Worm (Caenorhabditis elegans): ENCODE results near the gene knl-1.

DNA sequence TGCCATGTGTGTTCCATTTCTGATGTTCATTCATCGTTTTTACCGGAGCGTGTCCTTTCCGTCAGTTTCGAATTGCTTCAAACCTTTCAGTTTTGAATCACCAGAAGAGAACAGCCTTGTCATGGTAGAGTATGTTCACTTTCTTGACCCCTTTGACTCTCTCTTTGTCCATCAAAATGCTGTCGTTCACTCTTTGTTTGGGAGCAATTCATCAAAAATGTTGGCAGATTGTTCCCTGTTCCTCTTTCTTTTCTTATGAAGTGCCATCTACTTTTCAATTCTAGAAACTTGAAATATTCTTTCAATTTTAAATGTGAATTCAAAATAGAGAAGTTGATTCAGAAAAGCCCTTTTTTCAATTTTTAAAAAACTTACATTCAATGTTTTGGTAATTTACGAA, 30.9 kb downstream of the knl-1 start:
- TF ChIP-seq alr-1 (tag; optimal IDR thresholded peaks at IDR 0.05) (no peak), nhr-10 (tag; optimal IDR thresholded peaks at IDR 0.05) (no peak), nhr-237 (tag; optimal IDR thresholded peaks at IDR 0.05) (no peak), fos-1 (tag; optimal IDR thresholded peaks at IDR 0.05) (no peak), Y55F3AM.14 (GFP tag; optimal IDR thresholded peaks at IDR 0.05) (no peak), aly-2 (tag; optimal IDR thresholded peaks at IDR 0.05) (no peak), nhr-129 (tag; optimal IDR thresholded peaks at IDR 0.05) (no peak), ama-1 (optimal IDR thresholded peaks at IDR 0.05) (no peak)

Measured in whole organism, L2 larva.